Fruit fly (Drosophila melanogaster): ENCODE data around the gene CG32641.

Gene CG32641

dm6 chrX:13230974-13231373 is 46.7 kb downstream of the CG32641 start:
- TF ChIP-seq CkIIα-i1 (GFP tag; IDR thresholded peaks at IDR 0.05) = no peak
- no peak for TF ChIP-seq Optix (GFP tag; IDR thresholded peaks at IDR 0.05)
- no peak for TF ChIP-seq NC2α (GFP tag; optimal IDR thresholded peaks at IDR 0.05)
- no peak for TF ChIP-seq CG10959 (GFP tag; IDR thresholded peaks at IDR 0.05)
- no peak for TF ChIP-seq CG3163 (GFP tag; optimal IDR thresholded peaks at IDR 0.05)
- peak; percentile 33 for TF ChIP-seq sens (GFP tag)
- TF ChIP-seq MBD-R2 (GFP tag; IDR thresholded peaks at IDR 0.05) = no peak
- no peak for TF ChIP-seq her (GFP tag; optimal IDR thresholded peaks at IDR 0.05)
- no peak for TF ChIP-seq pita (GFP tag; optimal IDR thresholded peaks at IDR 0.05)
- TF ChIP-seq ATbp (GFP tag; optimal IDR thresholded peaks at IDR 0.05) = no peak
- TF ChIP-seq bcd (GFP tag; optimal IDR thresholded peaks at IDR 0.05) = no peak
- TF ChIP-seq z (GFP tag; IDR thresholded peaks at IDR 0.05) = no peak
- TF ChIP-seq yki (optimal IDR thresholded peaks at IDR 0.05) = no peak
- TF ChIP-seq vvl (GFP tag; IDR thresholded peaks at IDR 0.05) = 0 out of 2 replicates have a peak, but pooled peaks have one; percentile 39
- TF ChIP-seq CG7987 (GFP tag; optimal IDR thresholded peaks at IDR 0.05) = no peak
- no peak for TF ChIP-seq zfh1 (GFP tag; IDR thresholded peaks at IDR 0.05)
- peak; percentile 37 for TF ChIP-seq CG3065 (GFP tag; optimal IDR thresholded peaks at IDR 0.05)
- no peak for TF ChIP-seq Pdp1 (GFP tag; optimal IDR thresholded peaks at IDR 0.05)
- no peak for TF ChIP-seq CG17361 (GFP tag; IDR thresholded peaks at IDR 0.05)
- TF ChIP-seq Bgb (GFP tag; IDR thresholded peaks at IDR 0.05; ENCODE audit: partially characterized antibody) = no peak
- TF ChIP-seq Bteb2 (GFP tag; optimal IDR thresholded peaks at IDR 0.05) = no peak
- TF ChIP-seq dmrt11E (tag; optimal IDR thresholded peaks at IDR 0.05) = no peak
- no peak for TF ChIP-seq cwo (GFP tag; optimal IDR thresholded peaks at IDR 0.05)
- TF ChIP-seq kni (GFP tag; optimal IDR thresholded peaks at IDR 0.05) = peak; percentile 88
- no peak for TF ChIP-seq CG17912 (GFP tag; optimal IDR thresholded peaks at IDR 0.05)
- TF ChIP-seq CG10431 (GFP tag; optimal IDR thresholded peaks at IDR 0.05) = no peak
- TF ChIP-seq CG6254 (GFP tag; optimal IDR thresholded peaks at IDR 0.05) = no peak
- no peak for TF ChIP-seq run (tag; optimal IDR thresholded peaks at IDR 0.05)
- TF ChIP-seq tup (GFP tag; optimal IDR thresholded peaks at IDR 0.05) = no peak
- no peak for TF ChIP-seq CG5180 (GFP tag; optimal IDR thresholded peaks at IDR 0.05)
- no peak for TF ChIP-seq CG9609 (GFP tag; optimal IDR thresholded peaks at IDR 0.05)
- peak; percentile 28 for TF ChIP-seq Blimp-1 (GFP tag; optimal IDR thresholded peaks at IDR 0.05)
- no peak for TF ChIP-seq CG17829 (tag; optimal IDR thresholded peaks at IDR 0.05)
- no peak for TF ChIP-seq CG10565 (GFP tag; optimal IDR thresholded peaks at IDR 0.05)
- no peak for TF ChIP-seq CG9817 (tag; optimal IDR thresholded peaks at IDR 0.05)
- no peak for TF ChIP-seq h (optimal IDR thresholded peaks at IDR 0.05)
- no peak for TF ChIP-seq tin (GFP tag; optimal IDR thresholded peaks at IDR 0.05)
- no peak for TF ChIP-seq ro (GFP tag; IDR thresholded peaks at IDR 0.05)
- TF ChIP-seq CG15479 (GFP tag; optimal IDR thresholded peaks at IDR 0.05) = no peak
- TF ChIP-seq pros (GFP tag; optimal IDR thresholded peaks at IDR 0.05) = peak; percentile 27
- TF ChIP-seq nerfin-1 (tag; optimal IDR thresholded peaks at IDR 0.05) = no peak
- TF ChIP-seq Meics (GFP tag; optimal IDR thresholded peaks at IDR 0.05) = no peak
- TF ChIP-seq bbx (GFP tag; IDR thresholded peaks at IDR 0.05; ENCODE audit: partially characterized antibody) = no peak
- TF ChIP-seq crol (GFP tag; IDR thresholded peaks at IDR 0.05) = peak; percentile 61
- no peak for TF ChIP-seq eve (GFP tag; optimal IDR thresholded peaks at IDR 0.05)
- TF ChIP-seq CG2712 (tag; optimal IDR thresholded peaks at IDR 0.05) = no peak
- no peak for TF ChIP-seq CG17612 (GFP tag; IDR thresholded peaks at IDR 0.05)
- TF ChIP-seq B-H2 (GFP tag; optimal IDR thresholded peaks at IDR 0.05) = no peak
- peak; percentile 72 for TF ChIP-seq abd-A (tag; optimal IDR thresholded peaks at IDR 0.05)
- TF ChIP-seq Deaf1 (tag; optimal IDR thresholded peaks at IDR 0.05) = no peak
- TF ChIP-seq Hr78 (GFP tag; optimal IDR thresholded peaks at IDR 0.05) = peak in 1 of 2 experiments; percentile 36

All from whole organism, embryonic.